Worm (Caenorhabditis elegans): ENCODE data around the gene tat-2.

ce11 chrIV:4870546-4870945 is 23.9 kb upstream of the tat-2 start, which contains the start of gene str-175:
- no peak for TF ChIP-seq mec-3 (tag; optimal IDR thresholded peaks at IDR 0.05; ENCODE audit: borderline replicate concordance)
- no peak for TF ChIP-seq lim-6 (tag; optimal IDR thresholded peaks at IDR 0.05)
- TF ChIP-seq nfya-1 (tag; optimal IDR thresholded peaks at IDR 0.05) = no peak
- no peak for TF ChIP-seq npax-4 (tag; optimal IDR thresholded peaks at IDR 0.05)
- no peak for TF ChIP-seq nhr-11 (tag; optimal IDR thresholded peaks at IDR 0.05)
- no peak for TF ChIP-seq ceh-9 (tag; optimal IDR thresholded peaks at IDR 0.05)
- TF ChIP-seq hlh-30 (tag; optimal IDR thresholded peaks at IDR 0.05; ENCODE audit: insufficient read depth) = no peak

All from whole organism, late embryonic.